Worm (Caenorhabditis elegans) whole organism, L2 larva: ENCODE results near the gene spin-1.
A peak's percentile ranks its signal among the peaks of the same experiment; 100 is the strongest.

ENCODE experiments used
- F13H6.1 ChIP-seq: sonication (generic microtip); optimal IDR thresholded peaks from 2 replicates; lab custom pipeline; 2016; ENCODE audit warnings: missing genetic modification characterization, missing compliant biosample characterization
- R02D3.7 ChIP-seq: fragments of 150-350 bp; optimal IDR thresholded peaks from 2 replicates; lab custom pipeline; 2014; ENCODE audit warnings: missing biosample characterization, missing genetic modification characterization
- aly-2 ChIP-seq: fragments of 150-350 bp; optimal IDR thresholded peaks from 2 replicates; lab custom pipeline; 2014; ENCODE audit warnings: missing biosample characterization, missing genetic modification characterization
- blmp-1 ChIP-seq: sonication (generic microtip); optimal IDR thresholded peaks from 2 replicates; lab custom pipeline; 2017; ENCODE audit warnings: missing genetic modification characterization, mild to moderate bottlenecking, missing compliant biosample characterization, antibody characterized with exemption, moderate library complexity; ENCODE audit not compliant: insufficient read depth
- ceh-16 ChIP-seq: fragments of 150-350 bp; optimal IDR thresholded peaks from 2 replicates; lab custom pipeline; 2014; ENCODE audit warnings: missing biosample characterization, missing genetic modification characterization
- ceh-82 ChIP-seq: fragments of 150-350 bp; optimal IDR thresholded peaks from 2 replicates; lab custom pipeline; 2014; ENCODE audit warnings: missing biosample characterization, missing genetic modification characterization
- crh-2 ChIP-seq: sonication (generic microtip); optimal IDR thresholded peaks from 2 replicates; lab custom pipeline; 2017; ENCODE audit warnings: missing biosample characterization, missing genetic modification characterization
- dmd-4 ChIP-seq: sonication (generic microtip); optimal IDR thresholded peaks from 2 replicates; lab custom pipeline; 2017; ENCODE audit warnings: missing biosample characterization, missing genetic modification characterization
- egl-27 ChIP-seq: sonication (generic microtip); optimal IDR thresholded peaks from 3 replicates; lab custom pipeline; 2017; ENCODE audit warnings: missing biosample characterization, missing genetic modification reagents, missing genetic modification characterization
- elt-1 ChIP-seq: fragments of 150-350 bp; optimal IDR thresholded peaks from 2 replicates; lab custom pipeline; 2014; ENCODE audit warnings: missing biosample characterization, missing genetic modification characterization
- fos-1 ChIP-seq: fragments of 150-350 bp; optimal IDR thresholded peaks from 2 replicates; lab custom pipeline; 2014; ENCODE audit warnings: missing biosample characterization, missing genetic modification characterization
- gmeb-1 ChIP-seq: fragments of 150-350 bp; optimal IDR thresholded peaks from 2 replicates; lab custom pipeline; 2014; ENCODE audit warnings: missing biosample characterization, missing genetic modification characterization
- lin-11 ChIP-seq: fragments of 150-350 bp; sonication (generic microtip); optimal IDR thresholded peaks from 2 replicates; lab custom pipeline; 2014; ENCODE audit warnings: missing biosample characterization, missing genetic modification characterization, inconsistent platforms, mixed read lengths
- lin-13 ChIP-seq: fragments of 150-350 bp; optimal IDR thresholded peaks from 2 replicates; lab custom pipeline; 2014; ENCODE audit warnings: missing biosample characterization, missing genetic modification reagents, missing genetic modification characterization
- lin-39 ChIP-seq: fragments of 150-350 bp; optimal IDR thresholded peaks from 2 replicates; lab custom pipeline; 2014; ENCODE audit warnings: missing biosample characterization, missing genetic modification reagents, missing genetic modification characterization
- lsy-2 ChIP-seq, 2 experiments: fragments of 150-350 bp in 1 of 2; sonication (generic microtip) in 1 of 2; optimal IDR thresholded peaks; 2 replicates each; lab custom pipeline; 2014 to 2017; ENCODE audit warnings: missing biosample characterization in 2 of 2, missing genetic modification characterization in 2 of 2
- mdl-1 ChIP-seq, 2 experiments: fragments of 150-350 bp in 1 of 2; sonication (generic microtip) in 1 of 2; optimal IDR thresholded peaks; 2 replicates each; lab custom pipeline; 2017; ENCODE audit warnings: missing biosample characterization in 2 of 2, missing genetic modification characterization in 2 of 2
- nhr-11 ChIP-seq: fragments of 150-350 bp; optimal IDR thresholded peaks from 2 replicates; lab custom pipeline; 2014; ENCODE audit warnings: missing biosample characterization, missing genetic modification characterization
- nhr-12 ChIP-seq: fragments of 150-350 bp; optimal IDR thresholded peaks from 2 replicates; lab custom pipeline; 2014; ENCODE audit warnings: missing biosample characterization, missing genetic modification characterization
- nhr-129 ChIP-seq: fragments of 150-350 bp; optimal IDR thresholded peaks from 2 replicates; lab custom pipeline; 2014; ENCODE audit warnings: missing biosample characterization, missing genetic modification characterization
- nhr-21 ChIP-seq: fragments of 150-350 bp; optimal IDR thresholded peaks from 2 replicates; lab custom pipeline; 2014; ENCODE audit warnings: missing biosample characterization, missing genetic modification characterization
- nhr-23 ChIP-seq: fragments of 150-350 bp; optimal IDR thresholded peaks from 2 replicates; lab custom pipeline; 2014; ENCODE audit warnings: missing biosample characterization, missing genetic modification reagents, missing genetic modification characterization
- nhr-25 ChIP-seq: fragments of 150-350 bp; sonication (generic microtip); optimal IDR thresholded peaks from 3 replicates; lab custom pipeline; 2014; ENCODE audit warnings: missing biosample characterization, missing genetic modification characterization
- skn-1 ChIP-seq: sonication (generic microtip); optimal IDR thresholded peaks from 2 replicates; lab custom pipeline; 2017; ENCODE audit warnings: missing biosample characterization, missing genetic modification characterization
- sma-3 ChIP-seq: sonication (generic microtip); optimal IDR thresholded peaks from 2 replicates; lab custom pipeline; 2016; ENCODE audit warnings: missing genetic modification reagents, missing genetic modification characterization, missing compliant biosample characterization
- sma-9 ChIP-seq, 2 experiments: fragments of 150-350 bp in 1 of 2; sonication (generic microtip) in 1 of 2; optimal IDR thresholded peaks; 2 replicates each; lab custom pipeline; 2014 to 2016; ENCODE audit warnings: missing genetic modification characterization in 2 of 2, mild to moderate bottlenecking in 1 of 2, missing biosample characterization in 1 of 2, missing compliant biosample characterization in 1 of 2, missing genetic modification reagents in 1 of 2, moderate library complexity in 1 of 2
- unc-62 ChIP-seq: fragments of 150-350 bp; optimal IDR thresholded peaks from 2 replicates; lab custom pipeline; 2014; ENCODE audit warnings: missing biosample characterization, missing genetic modification reagents, missing genetic modification characterization
- zag-1 ChIP-seq: fragments of 150-350 bp; optimal IDR thresholded peaks from 2 replicates; lab custom pipeline; 2014; ENCODE audit warnings: missing biosample characterization, missing genetic modification characterization
- ztf-1 ChIP-seq: fragments of 200-800 bp; sonication (Bioruptor generic); conservative IDR thresholded peaks from 2 replicates; pipeline ENCODE4 v1.3.6; 2022; ENCODE audit warnings: missing genetic modification characterization, missing compliant biosample characterization
- ztf-11 ChIP-seq: sonication (generic microtip); optimal IDR thresholded peaks from 2 replicates; lab custom pipeline; 2017; ENCODE audit warnings: missing biosample characterization, missing genetic modification characterization
- ztf-4 ChIP-seq: fragments of 150-350 bp; optimal IDR thresholded peaks from 2 replicates; lab custom pipeline; 2014; ENCODE audit warnings: missing biosample characterization, missing genetic modification characterization

The spin-1 gene

DNA sequence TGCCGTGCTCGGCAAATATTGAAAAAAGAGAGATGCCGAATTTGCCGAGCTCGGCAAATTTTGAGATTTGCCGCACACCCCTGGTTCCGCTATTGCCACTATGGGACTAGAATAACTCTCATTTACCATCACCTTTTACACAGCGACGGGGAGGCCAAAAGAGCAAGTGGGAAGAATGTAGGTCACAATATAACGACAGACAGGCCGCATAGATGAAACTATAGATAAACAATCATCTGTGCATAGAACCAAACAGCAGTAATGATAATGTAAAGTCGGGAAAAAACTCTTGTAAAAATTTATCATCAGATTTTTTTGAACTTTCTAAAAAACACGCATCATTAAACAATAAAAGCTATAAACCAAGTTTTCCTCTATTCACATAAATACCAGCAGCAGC lies 46.4 kb upstream of the spin-1 start, which contains the start of gene kmo-2:
Gene kmo-2, minus strand, starts transcription at position 101 of the 400 bp plus-strand sequence.
- TF ChIP-seq R02D3.7 (tag; lab: Kevin White, UChicago) (no peak), elt-1 (tag; lab: Kevin White, UChicago) (no peak), nhr-12 (no peak), ztf-1 (GFP tag; lab: Robert Waterston, UW) (no peak), unc-62 (GFP tag; lab: Kevin White, UChicago) (no peak), ztf-11 (tag; lab: Kevin White, UChicago) (no peak), ceh-82 (tag; lab: Kevin White, UChicago) (no peak), ceh-16 (tag; lab: Kevin White, UChicago) (no peak), F13H6.1 (no peak)
- TF ChIP-seq, all 48 proteins: peak for 0

DNA sequence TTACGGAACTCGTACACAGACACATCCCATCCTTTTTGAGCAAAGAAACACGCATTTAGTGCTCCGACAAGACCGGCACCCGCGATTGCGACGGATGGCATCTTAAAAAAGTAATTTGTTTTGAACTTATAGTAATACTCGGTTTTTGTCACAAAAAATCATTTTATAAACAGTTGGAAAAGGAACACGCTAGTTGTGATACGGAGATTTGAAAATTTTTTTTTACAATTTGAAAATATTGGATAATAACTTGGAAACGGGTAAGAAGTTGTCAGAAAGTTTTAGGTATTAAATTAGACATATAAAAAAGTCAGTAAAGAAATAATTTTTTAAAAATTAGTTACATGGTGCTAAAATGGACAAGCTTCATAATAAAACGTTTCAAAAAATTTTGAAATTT lies 44.4 kb upstream of the spin-1 start, which contains the start of gene kmo-1:
Gene kmo-1, minus strand, starts transcription at position 101 of the 400 bp plus-strand sequence.
- no peak for TF ChIP-seq zag-1 (tag; lab: Kevin White, UChicago)
- no peak for TF ChIP-seq lin-13 (GFP tag; lab: Kevin White, UChicago)
- no peak for TF ChIP-seq nhr-11 (tag; lab: Kevin White, UChicago)
- no peak for TF ChIP-seq nhr-25 (tag; lab: Kevin White, UChicago)
- no peak for TF ChIP-seq skn-1 (tag; lab: Kevin White, UChicago)
- no peak for TF ChIP-seq ztf-4
- TF ChIP-seq dmd-4 (tag; lab: Kevin White, UChicago): no peak
- no peak for TF ChIP-seq unc-62 (GFP tag; lab: Kevin White, UChicago)

DNA sequence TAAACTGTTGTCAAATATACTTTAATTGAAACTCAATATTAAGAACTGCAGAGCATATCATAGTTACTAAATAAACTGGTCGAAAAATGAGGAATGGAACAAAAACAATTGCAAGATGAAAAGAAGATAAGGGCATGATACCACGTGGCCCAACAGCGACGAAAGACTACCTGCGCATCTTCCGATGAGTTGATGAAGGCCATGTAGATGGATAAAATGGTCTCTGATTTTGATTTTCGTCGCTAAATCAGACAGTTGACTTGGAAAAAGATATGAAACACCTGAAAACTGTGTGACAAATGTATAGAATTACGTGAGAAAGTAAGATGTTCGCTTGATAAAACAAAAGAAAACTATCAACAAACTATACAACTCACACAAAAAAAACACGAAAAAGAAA lies 43.3 kb upstream of the spin-1 start:
- TF ChIP-seq nhr-21: peak; percentile 54
- peak; percentile 34 for TF ChIP-seq nhr-129 (tag; lab: Kevin White, UChicago)
- no peak for TF ChIP-seq lin-39
- TF ChIP-seq mdl-1 (tag; optimal IDR thresholded peaks at IDR 0.05; lab: Kevin White, UChicago): peak; percentile 27 to 34
- TF ChIP-seq blmp-1: peak; percentile 43
- peak; percentile 33 for TF ChIP-seq fos-1 (tag; lab: Kevin White, UChicago)
- peak; percentile 29 for TF ChIP-seq sma-3 (GFP tag; lab: Kevin White, UChicago)
- peak; percentile 60 for TF ChIP-seq sma-9 (GFP tag; optimal IDR thresholded peaks at IDR 0.05; lab: Kevin White, UChicago)
- TF ChIP-seq sma-9 (tag; optimal IDR thresholded peaks at IDR 0.05; lab: Kevin White, UChicago): no peak
- TF ChIP-seq nhr-25 (tag; lab: Kevin White, UChicago): peak; percentile 44
- peak; percentile 43 for TF ChIP-seq crh-2 (tag; lab: Kevin White, UChicago)
- TF ChIP-seq nhr-23 (tag; lab: Kevin White, UChicago): no peak
- no peak for TF ChIP-seq ztf-4

DNA sequence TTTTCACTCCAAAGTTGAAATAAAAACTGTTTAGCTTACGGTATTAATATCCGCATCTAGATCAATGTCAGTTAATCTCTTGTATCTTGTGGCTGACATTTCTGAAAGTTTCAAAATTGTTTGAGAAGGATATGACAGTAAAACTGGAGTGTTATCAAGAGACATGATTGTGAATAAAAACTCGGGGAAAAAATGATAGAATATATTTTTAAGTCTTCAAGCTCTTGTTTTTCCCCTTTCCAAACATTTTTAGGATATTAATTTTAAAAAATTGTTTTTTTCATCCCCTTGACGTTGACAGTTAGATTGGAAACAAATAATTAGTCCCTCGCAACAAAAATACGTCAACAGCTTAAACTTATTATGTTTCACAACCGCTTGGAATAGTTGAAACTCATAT lies 39.9 kb upstream of the spin-1 start, which contains the start of gene R07B7.6:
Gene R07B7.6, minus strand, starts transcription at position 101 of the 400 bp plus-strand sequence.
- no peak for TF ChIP-seq elt-1 (tag; lab: Kevin White, UChicago)
- TF ChIP-seq ztf-11 (tag; lab: Kevin White, UChicago): no peak
- no peak for TF ChIP-seq sma-3 (GFP tag; lab: Kevin White, UChicago)
- TF ChIP-seq ztf-1 (GFP tag; lab: Robert Waterston, UW): no peak
- no peak for TF ChIP-seq fos-1 (tag; lab: Kevin White, UChicago)
- no peak for TF ChIP-seq lsy-2 (tag; optimal IDR thresholded peaks at IDR 0.05; lab: Kevin White, UChicago)
- no peak for TF ChIP-seq gmeb-1 (tag; lab: Kevin White, UChicago)

DNA sequence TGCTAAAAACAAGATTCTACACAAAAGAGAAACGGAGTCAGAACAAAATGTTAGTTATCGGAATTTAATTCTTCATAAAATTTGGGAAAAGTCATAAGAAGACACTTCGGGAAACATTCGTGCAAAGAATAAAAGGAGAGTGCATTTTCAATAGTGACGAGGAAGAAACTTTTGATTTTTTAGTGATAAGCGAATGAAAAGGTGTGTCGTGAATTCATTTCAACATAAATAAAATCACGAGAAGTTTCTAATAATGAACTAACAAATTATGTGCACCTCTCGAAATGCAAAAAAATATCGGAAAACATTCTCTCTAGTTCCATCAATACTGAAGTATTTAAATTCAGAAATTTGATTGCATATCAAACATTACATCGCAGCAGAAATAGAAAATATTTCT lies 38.8 kb upstream of the spin-1 start:
- TF ChIP-seq crh-2 (tag; lab: Kevin White, UChicago) (peak; percentile 0), aly-2 (no peak), lin-13 (GFP tag; lab: Kevin White, UChicago) (no peak), R02D3.7 (tag; lab: Kevin White, UChicago) (no peak), gmeb-1 (tag; lab: Kevin White, UChicago) (peak; percentile 20), lin-11 (tag; lab: Kevin White, UChicago) (no peak), skn-1 (tag; lab: Kevin White, UChicago) (peak; percentile 40), mdl-1 (tag; optimal IDR thresholded peaks at IDR 0.05; lab: Kevin White, UChicago) (no peak), fos-1 (tag; lab: Kevin White, UChicago) (peak; percentile 56), egl-27 (tag; lab: Kevin White, UChicago) (no peak), sma-9 (GFP tag; optimal IDR thresholded peaks at IDR 0.05; lab: Kevin White, UChicago) (no peak), sma-9 (tag; optimal IDR thresholded peaks at IDR 0.05; lab: Kevin White, UChicago) (no peak)
